Fruit fly (Drosophila melanogaster): ENCODE results near the gene CG7255.

DNA sequence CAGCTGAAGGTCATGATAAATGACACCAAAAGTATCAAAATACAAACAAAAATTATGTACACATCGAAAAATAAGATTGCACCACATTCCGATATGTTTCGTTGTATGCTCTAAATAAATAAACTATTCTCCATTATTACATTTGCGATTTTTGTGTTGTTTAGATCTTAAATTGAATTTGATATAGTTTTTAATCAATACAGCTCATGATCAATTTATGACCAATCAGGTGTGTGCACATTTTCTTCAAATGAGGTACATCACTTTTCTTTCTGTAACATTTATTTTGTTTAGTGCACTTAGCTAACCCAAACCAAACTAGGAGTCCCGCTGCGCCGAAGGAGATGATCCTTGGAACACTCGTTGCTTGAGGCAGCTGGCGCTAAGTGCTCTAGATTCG is 16.2 kb downstream of the CG7255 start:
- TF ChIP-seq Sin3A (optimal IDR thresholded peaks at IDR 0.05) (no peak), psq (optimal IDR thresholded peaks at IDR 0.05) (no peak)

All from Kc167 (cell line).